Worm (Caenorhabditis elegans) whole organism, L4 larva: ENCODE measurements around the gene cyp-25A3.

Source experiments
- F37D6.2 ChIP-seq: sonication (generic microtip); optimal IDR thresholded peaks from 2 replicates; lab custom pipeline; 2016; ENCODE audit warnings: mild to moderate bottlenecking, missing genetic modification characterization, missing compliant biosample characterization
- ama-1 ChIP-seq: fragments of 150-350 bp; optimal IDR thresholded peaks from 2 replicates; lab custom pipeline; 2014; ENCODE audit warnings: inconsistent platforms, mixed read lengths
- lin-39 ChIP-seq: fragments of 150-350 bp; optimal IDR thresholded peaks from 2 replicates; lab custom pipeline; 2014; ENCODE audit warnings: missing biosample characterization, missing genetic modification reagents, missing genetic modification characterization
- mep-1 ChIP-seq: fragments of 150-350 bp; sonication (generic microtip); optimal IDR thresholded peaks from 3 replicates; lab custom pipeline; 2014; ENCODE audit warnings: missing biosample characterization, missing genetic modification characterization
- unc-62 ChIP-seq, 3 experiments: fragments of 150-350 bp in 1 of 3; sonication (generic microtip); optimal IDR thresholded peaks in 2 of 3; peaks in 1 of 3; 1 replicate in 1 of 3; 2 replicates in 2 of 3; lab custom pipeline; 2014 to 2017; ENCODE audit warnings: missing biosample characterization in 3 of 3, missing genetic modification characterization in 3 of 3, missing genetic modification reagents in 3 of 3, missing genotype in 1 of 3

ce11 chrIII:3795933-3796332, 43.6 kb downstream of the cyp-25A3 start:
- TF ChIP-seq lin-39 (tag; lab: Kevin White, UChicago) = no peak
- peak in 1 of 2 experiments; percentile 34 for TF ChIP-seq unc-62 (GFP tag; optimal IDR thresholded peaks at IDR 0.05 in 1 of 2; lab: Kevin White, UChicago)
- TF ChIP-seq unc-62 (tag; optimal IDR thresholded peaks at IDR 0.05; lab: Kevin White, UChicago) = no peak
- TF ChIP-seq F37D6.2 (tag; lab: Kevin White, UChicago) = no peak
- no peak for TF ChIP-seq mep-1 (tag; lab: Kevin White, UChicago)
- no peak for TF ChIP-seq ama-1
